Worm (Caenorhabditis elegans) whole organism, young adult: Measurements from ENCODE around the gene sre-31.

ENCODE experiments used
- B0035.1 ChIP-seq: sonication (generic microtip); optimal IDR thresholded peaks from 2 replicates; lab custom pipeline; 2016; ENCODE audit warnings: missing genetic modification characterization, mild to moderate bottlenecking, missing compliant biosample characterization, missing genotype, missing genetic modification reagents
- C06A6.2 ChIP-seq: fragments of 200-800 bp; sonication (Bioruptor generic); conservative IDR thresholded peaks from 2 replicates; pipeline ENCODE4 v1.3.6; 2022; ENCODE audit warnings: missing genetic modification characterization, missing compliant biosample characterization
- C17E4.6 ChIP-seq: fragments of 200-800 bp; sonication (Bioruptor generic); IDR thresholded peaks from 2 replicates; pipeline ENCODE4 v1.3.6; 2022; ENCODE audit warnings: missing genetic modification reagents, missing genetic modification characterization, missing compliant biosample characterization
- D2030.7 ChIP-seq: fragments of 200-800 bp; sonication (Bioruptor generic); IDR thresholded peaks from 2 replicates; pipeline ENCODE4 v1.3.6; 2022; ENCODE audit warnings: missing genetic modification reagents, missing genetic modification characterization, missing compliant biosample characterization
- F10E7.11 ChIP-seq: sonication (generic microtip); optimal IDR thresholded peaks from 2 replicates; lab custom pipeline; 2017; ENCODE audit warnings: mild to moderate bottlenecking, missing genetic modification characterization, moderate library complexity, missing compliant biosample characterization
- F49E8.2 ChIP-seq: sonication (generic microtip); optimal IDR thresholded peaks from 3 replicates; lab custom pipeline; 2017; ENCODE audit warnings: missing genetic modification characterization, mild to moderate bottlenecking, missing compliant biosample characterization, antibody characterized with exemption, moderate library complexity; ENCODE audit not compliant: insufficient read depth
- T07F8.4 ChIP-seq: sonication (generic microtip); optimal IDR thresholded peaks from 2 replicates; lab custom pipeline; 2016; ENCODE audit warnings: mild to moderate bottlenecking, missing genetic modification characterization, moderate library complexity, missing compliant biosample characterization
- T26A5.8 ChIP-seq: sonication (generic microtip); optimal IDR thresholded peaks from 2 replicates; lab custom pipeline; 2016; ENCODE audit warnings: missing genetic modification characterization, missing compliant biosample characterization
- Y67H2A.10 ChIP-seq: fragments of 200-800 bp; sonication (Bioruptor generic); conservative IDR thresholded peaks from 2 replicates; pipeline ENCODE4 v1.3.6; 2022; ENCODE audit warnings: missing genetic modification reagents, missing genetic modification characterization, missing compliant biosample characterization
- Y79H2A.3 ChIP-seq: fragments of 200-800 bp; sonication (Bioruptor generic); conservative IDR thresholded peaks from 2 replicates; pipeline ENCODE4 v1.3.6; 2022; ENCODE audit warnings: missing genetic modification reagents, missing genetic modification characterization, missing compliant biosample characterization
- Y95B8A.8 ChIP-seq: fragments of 200-800 bp; sonication (Bioruptor generic); IDR thresholded peaks from 2 replicates; pipeline ENCODE4 v1.3.6; 2022; ENCODE audit warnings: missing genetic modification reagents, missing genetic modification characterization, missing compliant biosample characterization
- ZK185.1 ChIP-seq: sonication (generic microtip); optimal IDR thresholded peaks from 2 replicates; lab custom pipeline; 2016; ENCODE audit warnings: mild to moderate bottlenecking, missing genetic modification characterization, missing compliant biosample characterization; ENCODE audit not compliant: poor library complexity, severe bottlenecking
- attf-3 ChIP-seq: fragments of 200-800 bp; sonication (Bioruptor generic); conservative IDR thresholded peaks from 2 replicates; pipeline ENCODE4 v1.3.6; 2022; ENCODE audit warnings: missing genetic modification reagents, missing genetic modification characterization, missing compliant biosample characterization
- attf-5 ChIP-seq: fragments of 200-800 bp; sonication (Bioruptor generic); optimal IDR thresholded peaks from 2 replicates; lab custom pipeline; 2018; ENCODE audit warnings: mild to moderate bottlenecking, missing genetic modification characterization, missing compliant biosample characterization
- cebp-1 ChIP-seq, 2 experiments: fragments of 200-800 bp in 1 of 2; sonication (Bioruptor generic) in 1 of 2; sonication (generic microtip) in 1 of 2; IDR thresholded peaks in 1 of 2; optimal IDR thresholded peaks in 1 of 2; 2 replicates each; pipeline versions ENCODE4 v1.3.6 to Lab custom; 2017 to 2022; ENCODE audit warnings: missing compliant biosample characterization in 2 of 2, missing genetic modification characterization in 2 of 2, mild to moderate bottlenecking in 1 of 2, missing genetic modification reagents in 1 of 2, moderate library complexity in 1 of 2
- ceh-58 ChIP-seq: fragments of 200-800 bp; sonication (Bioruptor generic); IDR thresholded peaks from 2 replicates; pipeline ENCODE4 v1.3.6; 2022; ENCODE audit warnings: missing genetic modification characterization, missing compliant biosample characterization
- ceh-91 ChIP-seq: fragments of 200-800 bp; sonication (Bioruptor generic); IDR thresholded peaks from 2 replicates; pipeline ENCODE4 v1.3.6; 2022; ENCODE audit warnings: missing genetic modification reagents, missing genetic modification characterization, missing compliant biosample characterization
- dox-1 ChIP-seq: fragments of 200-800 bp; sonication (Bioruptor generic); IDR thresholded peaks from 2 replicates; pipeline ENCODE4 v1.3.6; 2022; ENCODE audit warnings: missing genetic modification reagents, missing genetic modification characterization, missing compliant biosample characterization
- efl-1 ChIP-seq: fragments of 150-350 bp; optimal IDR thresholded peaks from 2 replicates; lab custom pipeline; 2014; ENCODE audit warnings: missing biosample characterization, missing genetic modification reagents, missing genetic modification characterization
- egl-18 ChIP-seq: fragments of 200-800 bp; sonication (Bioruptor generic); IDR thresholded peaks from 2 replicates; pipeline ENCODE4 v1.3.6; 2022; ENCODE audit warnings: missing genetic modification reagents, missing genetic modification characterization, missing compliant biosample characterization
- egrh-3 ChIP-seq: fragments of 200-800 bp; sonication (Bioruptor generic); IDR thresholded peaks from 2 replicates; pipeline ENCODE4 v1.3.6; 2022; ENCODE audit warnings: missing genetic modification reagents, missing genetic modification characterization, missing compliant biosample characterization
- fkh-3 ChIP-seq: sonication (generic microtip); optimal IDR thresholded peaks from 2 replicates; lab custom pipeline; 2016; ENCODE audit warnings: mild to moderate bottlenecking, missing genetic modification characterization, missing compliant biosample characterization
- gei-17 ChIP-seq: fragments of 200-800 bp; sonication (Bioruptor generic); optimal IDR thresholded peaks from 2 replicates; lab custom pipeline; 2018; ENCODE audit warnings: mild to moderate bottlenecking, missing genetic modification characterization, missing compliant biosample characterization
- hmg-20 ChIP-seq: fragments of 200-800 bp; sonication (Bioruptor generic); IDR thresholded peaks from 2 replicates; pipeline ENCODE4 v1.3.6; 2022; ENCODE audit warnings: missing genetic modification reagents, missing genetic modification characterization, missing compliant biosample characterization
- lin-35 ChIP-seq, 3 experiments: fragments of 150-350 bp in 2 of 3; sonication (generic microtip) in 1 of 3; optimal IDR thresholded peaks; 2 replicates each; lab custom pipeline; 2014 to 2018; ENCODE audit warnings: missing biosample characterization in 3 of 3, missing genetic modification characterization in 3 of 3, missing genetic modification reagents in 3 of 3
- madf-3 ChIP-seq: fragments of 200-800 bp; sonication (Bioruptor generic); IDR thresholded peaks from 2 replicates; pipeline ENCODE4 v1.3.6; 2022; ENCODE audit warnings: missing genetic modification reagents, missing genetic modification characterization, missing compliant biosample characterization
- madf-8 ChIP-seq: fragments of 200-800 bp; sonication (Bioruptor generic); conservative IDR thresholded peaks from 2 replicates; pipeline ENCODE4 v1.3.6; 2022; ENCODE audit warnings: missing genetic modification reagents, missing genetic modification characterization, missing compliant biosample characterization
- mes-4 ChIP-seq: sonication (generic microtip); optimal IDR thresholded peaks from 2 replicates; lab custom pipeline; 2016; ENCODE audit warnings: missing genotype, missing genetic modification characterization, missing compliant biosample characterization
- nfya-2 ChIP-seq: fragments of 200-800 bp; sonication (Bioruptor generic); IDR thresholded peaks from 2 replicates; pipeline ENCODE4 v1.3.6; 2022; ENCODE audit warnings: missing genetic modification reagents, missing genetic modification characterization, missing compliant biosample characterization
- nfyb-1 ChIP-seq: fragments of 200-800 bp; sonication (Bioruptor generic); IDR thresholded peaks from 2 replicates; pipeline ENCODE4 v1.3.6; 2022; ENCODE audit warnings: missing genetic modification reagents, missing genetic modification characterization, missing compliant biosample characterization
- nhr-27 ChIP-seq: fragments of 200-800 bp; sonication (Bioruptor generic); optimal IDR thresholded peaks from 2 replicates; lab custom pipeline; 2018; ENCODE audit warnings: mild to moderate bottlenecking, missing genetic modification characterization, moderate library complexity, missing compliant biosample characterization
- pha-4 ChIP-seq: fragments of 150-350 bp; sonication (generic microtip); optimal IDR thresholded peaks from 2 replicates; lab custom pipeline; 2014; ENCODE audit warnings: missing biosample characterization, missing genetic modification reagents, missing genetic modification characterization
- snpc-1.1 ChIP-seq: sonication (generic microtip); optimal IDR thresholded peaks from 2 replicates; lab custom pipeline; 2017; ENCODE audit warnings: missing genetic modification characterization, mild to moderate bottlenecking, missing compliant biosample characterization, antibody characterized with exemption, moderate library complexity, missing genotype, missing genetic modification reagents; ENCODE audit not compliant: insufficient read depth
- snpc-4 ChIP-seq, 5 experiments: fragments of 150-350 bp in 1 of 5; sonication (generic microtip) in 4 of 5; optimal IDR thresholded peaks; 2 replicates each; lab custom pipeline; 2014 to 2018; ENCODE audit warnings: missing genetic modification characterization in 5 of 5, missing biosample characterization in 3 of 5, antibody characterized with exemption in 2 of 5, mild to moderate bottlenecking in 2 of 5, missing compliant biosample characterization in 2 of 5, missing genotype in 2 of 5, moderate library complexity in 2 of 5, missing genetic modification reagents in 1 of 5
- zim-3 ChIP-seq: sonication (generic microtip); optimal IDR thresholded peaks from 2 replicates; lab custom pipeline; 2017; ENCODE audit warnings: mild to moderate bottlenecking, missing genetic modification characterization, moderate library complexity, missing compliant biosample characterization
- ztf-22 ChIP-seq: fragments of 200-800 bp; sonication (Bioruptor generic); optimal IDR thresholded peaks from 2 replicates; lab custom pipeline; 2018; ENCODE audit warnings: mild to moderate bottlenecking, missing genetic modification characterization, moderate library complexity, missing compliant biosample characterization
- ztf-28 ChIP-seq: fragments of 200-800 bp; sonication (Bioruptor generic); IDR thresholded peaks from 2 replicates; pipeline ENCODE4 v1.3.6; 2022; ENCODE audit warnings: missing genetic modification reagents, missing genetic modification characterization, missing compliant biosample characterization
- ztf-3 ChIP-seq: fragments of 200-800 bp; sonication (Bioruptor generic); optimal IDR thresholded peaks from 2 replicates; lab custom pipeline; 2018; ENCODE audit warnings: mild to moderate bottlenecking, missing genetic modification characterization, missing compliant biosample characterization
- ztf-6 ChIP-seq: fragments of 200-800 bp; sonication (Bioruptor generic); IDR thresholded peaks from 2 replicates; pipeline ENCODE4 v1.3.6; 2022; ENCODE audit warnings: missing genetic modification reagents, missing genetic modification characterization, missing compliant biosample characterization

The sre-31 gene

DNA sequence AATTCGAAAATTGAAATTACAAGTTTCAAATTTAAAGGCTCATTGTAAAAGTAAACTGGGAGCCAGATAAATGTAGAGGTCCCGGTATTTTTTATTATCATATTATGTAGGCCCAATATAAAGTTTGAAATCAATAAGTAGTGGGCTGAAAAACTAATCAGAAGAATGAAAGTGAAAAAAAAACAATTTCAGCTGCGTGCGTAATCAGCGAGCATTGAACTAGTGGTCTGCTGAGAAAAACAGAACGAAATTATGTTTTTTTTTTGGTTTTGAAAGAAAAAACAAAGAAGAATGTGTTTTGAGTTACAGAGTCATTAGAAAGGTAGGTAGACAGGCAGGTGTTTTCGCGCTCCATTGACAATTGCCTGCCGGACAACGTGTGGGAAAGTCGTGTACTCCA lies at the start of gene sre-31:
sre-31 (minus strand) TSS at position 101 of the 400 bp plus-strand sequence.
- TF ChIP-seq D2030.7 (GFP tag; lab: Robert Waterston, UW) (no peak), cebp-1 (GFP tag; IDR thresholded peaks at IDR 0.05; lab: Robert Waterston, UW) (no peak), cebp-1 (tag; optimal IDR thresholded peaks at IDR 0.05; lab: Kevin White, UChicago) (no peak), hmg-20 (GFP tag; lab: Robert Waterston, UW) (no peak), nfya-2 (GFP tag; lab: Robert Waterston, UW) (no peak), ceh-58 (no peak), T26A5.8 (tag; lab: Kevin White, UChicago) (no peak), snpc-1.1 (tag; lab: Kevin White, UChicago) (no peak), T07F8.4 (no peak)

DNA sequence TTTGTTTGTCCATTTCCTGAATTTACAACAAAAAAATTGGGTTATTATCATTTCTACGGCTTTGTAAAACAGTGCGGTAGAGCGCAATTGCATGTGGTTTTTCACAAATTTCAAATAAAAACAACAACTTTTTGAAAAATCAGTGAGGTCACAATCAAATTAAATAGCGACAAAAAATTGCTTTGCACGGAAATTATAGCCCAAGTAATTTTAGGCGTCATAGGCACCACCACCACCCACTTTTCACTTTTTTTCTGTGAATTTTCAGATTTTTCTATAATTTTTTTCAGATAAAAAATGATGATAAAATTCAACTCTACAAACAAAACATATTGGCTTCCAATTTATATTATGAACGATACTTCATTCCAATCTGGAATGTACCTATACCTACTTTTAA lies 48.7 kb upstream of the sre-31 start, which contains the start of gene sre-38:
sre-38 (plus strand) TSS at position 301 of the 400 bp plus-strand sequence.
- TF ChIP-seq pha-4 (tag; lab: Kevin White, UChicago) (no peak), snpc-4 (GFP tag; optimal IDR thresholded peaks at IDR 0.05; lab: Kevin White, UChicago) (no peak), snpc-4 (tag; optimal IDR thresholded peaks at IDR 0.05; lab: Kevin White, UChicago) (no peak), dox-1 (GFP tag; lab: Robert Waterston, UW) (no peak), madf-3 (no peak), Y79H2A.3 (GFP tag; lab: Robert Waterston, UW) (no peak), Y67H2A.10 (GFP tag; lab: Robert Waterston, UW) (no peak), gei-17 (GFP tag; lab: Kevin White, UChicago) (no peak), nfya-2 (GFP tag; lab: Robert Waterston, UW) (no peak), F10E7.11 (tag; lab: Kevin White, UChicago) (no peak)

DNA sequence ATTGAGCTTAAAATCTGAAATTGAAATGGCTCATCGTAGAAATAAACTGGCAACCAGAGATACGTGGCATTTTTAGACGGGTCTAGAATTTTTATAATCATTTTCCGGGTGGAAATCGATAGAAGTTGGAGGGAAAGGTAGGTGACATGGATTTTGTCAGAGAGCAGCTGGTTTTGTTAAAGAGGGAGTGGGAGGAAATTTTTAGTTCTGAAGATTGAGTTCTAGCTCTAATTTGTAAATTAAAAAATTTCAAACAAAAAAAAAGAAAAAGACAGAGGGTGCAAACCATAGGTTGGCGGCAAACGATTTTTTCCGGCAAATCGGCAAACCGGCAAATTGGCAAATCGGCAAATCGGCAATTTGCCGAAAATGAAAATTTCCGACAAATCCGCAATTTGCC lies 48.0 kb upstream of the sre-31 start, which contains the start of gene sre-32:
sre-32 (minus strand) TSS at position 101 of the 400 bp plus-strand sequence.
- TF ChIP-seq ztf-6 (no peak), mes-4 (no peak), ztf-3 (GFP tag; lab: Kevin White, UChicago) (no peak), T07F8.4 (no peak), zim-3 (tag; lab: Kevin White, UChicago) (no peak), efl-1 (no peak), nfyb-1 (GFP tag; lab: Robert Waterston, UW) (no peak), Y95B8A.8 (GFP tag; lab: Robert Waterston, UW) (no peak), nhr-27 (no peak), egl-18 (GFP tag; lab: Robert Waterston, UW) (no peak), ceh-91 (GFP tag; lab: Robert Waterston, UW) (no peak), F49E8.2 (tag; lab: Kevin White, UChicago) (no peak), ztf-28 (GFP tag; lab: Robert Waterston, UW) (no peak), D2030.7 (GFP tag; lab: Robert Waterston, UW) (no peak), C06A6.2 (GFP tag; lab: Robert Waterston, UW) (no peak), B0035.1 (tag; lab: Kevin White, UChicago) (no peak), Y79H2A.3 (GFP tag; lab: Robert Waterston, UW) (no peak), hmg-20 (GFP tag; lab: Robert Waterston, UW) (no peak), lin-35 (GFP tag; optimal IDR thresholded peaks at IDR 0.05; lab: Kevin White, UChicago) (no peak)
- TF ChIP-seq, all 124 proteins: peak for 0

DNA sequence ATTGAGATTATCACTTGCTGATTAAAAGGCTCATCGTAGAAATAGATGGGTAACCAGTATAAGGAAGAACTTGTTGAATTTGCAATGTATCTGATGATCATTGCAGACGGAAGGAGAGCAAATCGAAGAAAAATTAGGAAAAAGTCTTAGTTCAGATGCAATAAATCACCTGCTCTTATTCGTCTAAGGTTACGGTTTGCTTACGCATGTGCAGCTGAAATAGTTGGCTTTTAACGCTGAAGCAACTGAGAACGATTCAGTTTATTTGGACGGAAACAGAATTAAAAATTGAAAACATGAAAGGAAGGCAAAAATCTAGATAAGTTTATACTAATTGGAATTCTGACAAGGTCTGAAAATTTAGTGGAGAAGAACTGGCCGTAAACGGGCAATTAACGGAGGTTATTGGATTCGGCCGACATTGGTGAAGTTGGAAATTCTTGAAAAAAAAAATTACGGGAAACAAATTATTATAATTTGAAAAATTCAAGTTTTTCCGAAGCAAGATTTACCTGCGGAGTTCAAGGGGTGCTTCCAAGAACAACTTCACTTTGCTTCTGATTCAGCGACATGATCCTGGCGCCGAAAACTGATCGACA lies 44.2 kb upstream of the sre-31 start, which contains the start of the genes sre-35 and sre-33:
sre-35 (minus strand) TSS at position 101 of the 599 bp plus-strand sequence.
sre-33 (plus strand) TSS at position 549 of the 599 bp plus-strand sequence.
- TF ChIP-seq madf-8 (GFP tag; lab: Robert Waterston, UW): no peak
- no peak for TF ChIP-seq C17E4.6
- no peak for TF ChIP-seq attf-5 (GFP tag; lab: Kevin White, UChicago)
- TF ChIP-seq ztf-28 (GFP tag; lab: Robert Waterston, UW): no peak
- TF ChIP-seq attf-3 (GFP tag; lab: Robert Waterston, UW): no peak
- TF ChIP-seq ztf-22: no peak
- no peak for TF ChIP-seq fkh-3 (tag; lab: Kevin White, UChicago)
- no peak for TF ChIP-seq ZK185.1 (tag; lab: Kevin White, UChicago)
- TF ChIP-seq egrh-3 (GFP tag; lab: Robert Waterston, UW): no peak
